Fruit fly (Drosophila melanogaster) whole organism, embryonic: ENCODE data around the gene Hsp70Ab.

Experiments used
- CG13123 ChIP-seq: fragments of 200-800 bp; sonication (Bioruptor generic); optimal IDR thresholded peaks from 2 replicates; lab custom pipeline; 2016; ENCODE audit warnings: missing biosample characterization, missing genetic modification characterization
- CG2889 ChIP-seq: fragments of 200-800 bp; sonication (Bioruptor generic); IDR thresholded peaks from 3 replicates; pipeline ENCODE4 v1.3.6; 2022; ENCODE audit warnings: missing biosample characterization, missing genetic modification characterization
- Hr78 ChIP-seq, 2 experiments: fragments of 200-800 bp in 1 of 2; fragments of >200 bp in 1 of 2; sonication (Bioruptor generic) in 1 of 2; optimal IDR thresholded peaks; 2 replicates each; lab custom pipeline; 2017 to 2019; ENCODE audit warnings: missing biosample characterization in 2 of 2, missing genetic modification characterization in 2 of 2, mild to moderate bottlenecking in 1 of 2, moderate library complexity in 1 of 2

DNA sequence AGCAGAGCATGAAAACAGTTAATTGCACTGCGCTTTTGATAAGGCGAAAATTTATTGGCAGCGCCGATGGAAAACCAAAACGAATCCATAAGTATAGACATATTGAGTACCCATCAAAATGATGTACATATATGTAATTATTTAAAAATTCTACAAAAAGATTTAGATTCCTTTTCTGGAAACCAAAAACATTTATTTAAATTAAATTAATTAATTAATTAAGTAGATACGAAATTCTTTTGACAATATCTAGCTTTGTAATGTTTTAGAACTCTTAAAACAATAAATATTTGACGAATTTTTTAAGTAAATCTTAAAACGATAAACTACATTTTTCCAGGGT is 19.0 kb downstream of the Hsp70Ab start:
- TF ChIP-seq CG13123 (GFP tag; lab: Kevin White, UChicago) (no peak), Hr78 (GFP tag; optimal IDR thresholded peaks at IDR 0.05; lab: Kevin White, UChicago) (no peak), CG2889 (no peak)
